Worm (Caenorhabditis elegans) whole organism, late embryonic: ENCODE results near the gene fbxl-3.

ENCODE experiments used
- C38D4.7 ChIP-seq: fragments of 200-800 bp; sonication (Bioruptor generic); optimal IDR thresholded peaks from 2 replicates; lab custom pipeline; 2018; ENCODE audit warnings: mild to moderate bottlenecking, missing genetic modification characterization, moderate library complexity, missing compliant biosample characterization
- F13H6.1 ChIP-seq: sonication (generic microtip); optimal IDR thresholded peaks from 2 replicates; lab custom pipeline; 2016; ENCODE audit warnings: missing genetic modification characterization, missing compliant biosample characterization
- K02D7.2 ChIP-seq: sonication (generic microtip); optimal IDR thresholded peaks from 2 replicates; lab custom pipeline; 2017; ENCODE audit warnings: mild to moderate bottlenecking, missing genetic modification characterization, missing compliant biosample characterization
- K09A11.1 ChIP-seq: sonication (generic microtip); optimal IDR thresholded peaks from 2 replicates; lab custom pipeline; 2017; ENCODE audit warnings: antibody characterized with exemption, mild to moderate bottlenecking, missing genetic modification characterization, missing compliant biosample characterization; ENCODE audit not compliant: insufficient read depth
- ama-1 ChIP-seq: fragments of 150-350 bp; optimal IDR thresholded peaks from 2 replicates; lab custom pipeline; 2014
- ceh-14 ChIP-seq: sonication (generic microtip); optimal IDR thresholded peaks from 2 replicates; lab custom pipeline; 2016; ENCODE audit warnings: missing genotype, missing genetic modification characterization, missing compliant biosample characterization
- ceh-18 ChIP-seq: sonication (generic microtip); optimal IDR thresholded peaks from 2 replicates; lab custom pipeline; 2016; ENCODE audit warnings: missing genetic modification characterization, missing compliant biosample characterization
- ceh-19 ChIP-seq: fragments of 200-800 bp; sonication (Bioruptor generic); optimal IDR thresholded peaks from 2 replicates; lab custom pipeline; 2018; ENCODE audit warnings: mild to moderate bottlenecking, missing genetic modification characterization, missing compliant biosample characterization
- ceh-2 ChIP-seq: sonication (generic microtip); optimal IDR thresholded peaks from 2 replicates; lab custom pipeline; 2016; ENCODE audit warnings: missing genotype, missing genetic modification characterization, missing compliant biosample characterization
- ceh-22 ChIP-seq: sonication (generic microtip); optimal IDR thresholded peaks from 2 replicates; lab custom pipeline; 2017; ENCODE audit warnings: missing biosample characterization, missing genetic modification characterization
- ceh-24 ChIP-seq: sonication (generic microtip); optimal IDR thresholded peaks from 2 replicates; lab custom pipeline; 2016; ENCODE audit warnings: mild to moderate bottlenecking, missing genetic modification characterization, missing compliant biosample characterization
- ceh-30 ChIP-seq: fragments of 150-350 bp; optimal IDR thresholded peaks from 2 replicates; lab custom pipeline; 2014; ENCODE audit warnings: missing biosample characterization, missing genetic modification characterization
- ceh-31 ChIP-seq: sonication (generic microtip); optimal IDR thresholded peaks from 2 replicates; lab custom pipeline; 2016; ENCODE audit warnings: missing genetic modification characterization, missing compliant biosample characterization
- ceh-34 ChIP-seq: sonication (generic microtip); optimal IDR thresholded peaks from 2 replicates; lab custom pipeline; 2016; ENCODE audit warnings: mild to moderate bottlenecking, missing genetic modification characterization, missing compliant biosample characterization
- ceh-45 ChIP-seq: fragments of 200-800 bp; sonication (Bioruptor generic); IDR thresholded peaks from 2 replicates; pipeline ENCODE4 v1.3.6; 2022; ENCODE audit warnings: missing genetic modification reagents, missing genetic modification characterization, missing compliant biosample characterization
- ceh-6 ChIP-seq: fragments of 200-800 bp; sonication (Bioruptor generic); optimal IDR thresholded peaks from 2 replicates; lab custom pipeline; 2018; ENCODE audit warnings: mild to moderate bottlenecking, missing genetic modification characterization, missing compliant biosample characterization
- ceh-9 ChIP-seq: sonication (generic microtip); optimal IDR thresholded peaks from 2 replicates; lab custom pipeline; 2016; ENCODE audit warnings: mild to moderate bottlenecking, missing genetic modification characterization, inconsistent platforms, missing compliant biosample characterization
- che-1 ChIP-seq: sonication (generic microtip); optimal IDR thresholded peaks from 2 replicates; lab custom pipeline; 2016; ENCODE audit warnings: mild to moderate bottlenecking, missing genetic modification characterization, missing compliant biosample characterization
- dmd-4 ChIP-seq: sonication (generic microtip); optimal IDR thresholded peaks from 2 replicates; lab custom pipeline; 2016; ENCODE audit warnings: borderline replicate concordance, missing genetic modification characterization, missing compliant biosample characterization
- dve-1 ChIP-seq: sonication (generic microtip); optimal IDR thresholded peaks from 2 replicates; lab custom pipeline; 2017; ENCODE audit warnings: antibody characterized with exemption, mild to moderate bottlenecking, missing genetic modification characterization, missing compliant biosample characterization
- elt-2 ChIP-seq: sonication (generic microtip); optimal IDR thresholded peaks from 2 replicates; lab custom pipeline; 2016; ENCODE audit warnings: missing genetic modification reagents, missing genetic modification characterization, missing compliant biosample characterization
- elt-4 ChIP-seq: sonication (generic microtip); optimal IDR thresholded peaks from 2 replicates; lab custom pipeline; 2016; ENCODE audit warnings: missing genetic modification characterization, missing compliant biosample characterization
- ets-4 ChIP-seq: sonication (generic microtip); optimal IDR thresholded peaks from 2 replicates; lab custom pipeline; 2016; ENCODE audit warnings: missing genetic modification characterization, missing compliant biosample characterization
- fkh-10 ChIP-seq: fragments of 150-350 bp; optimal IDR thresholded peaks from 2 replicates; lab custom pipeline; 2014; ENCODE audit warnings: missing biosample characterization, missing genetic modification reagents, missing genetic modification characterization
- hlh-13 ChIP-seq: fragments of 200-800 bp; sonication (Bioruptor generic); optimal IDR thresholded peaks from 2 replicates; lab custom pipeline; 2018; ENCODE audit warnings: mild to moderate bottlenecking, missing genetic modification characterization, missing compliant biosample characterization
- hlh-15 ChIP-seq: sonication (generic microtip); optimal IDR thresholded peaks from 2 replicates; lab custom pipeline; 2016; ENCODE audit warnings: missing genetic modification characterization, missing compliant biosample characterization
- hlh-30 ChIP-seq: sonication (generic microtip); optimal IDR thresholded peaks from 2 replicates; lab custom pipeline; 2017; ENCODE audit warnings: antibody characterized with exemption, missing genetic modification characterization, missing compliant biosample characterization; ENCODE audit not compliant: insufficient read depth
- hlh-6 ChIP-seq: sonication (generic microtip); optimal IDR thresholded peaks from 2 replicates; lab custom pipeline; 2016; ENCODE audit warnings: missing genotype, missing genetic modification characterization, missing compliant biosample characterization
- lim-6 ChIP-seq: sonication (generic microtip); optimal IDR thresholded peaks from 2 replicates; lab custom pipeline; 2016; ENCODE audit warnings: missing genetic modification characterization, missing compliant biosample characterization
- lin-11 ChIP-seq: fragments of 200-800 bp; sonication (Bioruptor generic); optimal IDR thresholded peaks from 2 replicates; lab custom pipeline; 2018; ENCODE audit warnings: mild to moderate bottlenecking, missing genetic modification characterization, missing compliant biosample characterization
- mec-3 ChIP-seq: sonication (generic microtip); optimal IDR thresholded peaks from 2 replicates; lab custom pipeline; 2016; ENCODE audit warnings: borderline replicate concordance, missing genetic modification characterization, missing compliant biosample characterization
- nfya-1 ChIP-seq: sonication (generic microtip); optimal IDR thresholded peaks from 2 replicates; lab custom pipeline; 2017; ENCODE audit warnings: missing genetic modification characterization, mild to moderate bottlenecking, missing compliant biosample characterization, antibody characterized with exemption, moderate library complexity
- nhr-11 ChIP-seq: fragments of 150-350 bp; optimal IDR thresholded peaks from 2 replicates; lab custom pipeline; 2014; ENCODE audit warnings: missing biosample characterization, missing genetic modification characterization
- nhr-232 ChIP-seq: sonication (generic microtip); optimal IDR thresholded peaks from 2 replicates; lab custom pipeline; 2016; ENCODE audit warnings: missing genetic modification characterization, missing compliant biosample characterization
- npax-4 ChIP-seq: sonication (generic microtip); optimal IDR thresholded peaks from 2 replicates; lab custom pipeline; 2016; ENCODE audit warnings: missing genetic modification characterization, missing compliant biosample characterization
- odd-2 ChIP-seq: sonication (generic microtip); optimal IDR thresholded peaks from 2 replicates; lab custom pipeline; 2017; ENCODE audit warnings: antibody characterized with exemption, mild to moderate bottlenecking, missing genetic modification characterization, missing compliant biosample characterization
- pag-3 ChIP-seq: sonication (generic microtip); optimal IDR thresholded peaks from 2 replicates; lab custom pipeline; 2016; ENCODE audit warnings: missing compliant biosample characterization, missing genetic modification characterization, borderline replicate concordance
- pax-1 ChIP-seq: fragments of 150-350 bp; optimal IDR thresholded peaks from 2 replicates; lab custom pipeline; 2014; ENCODE audit warnings: missing biosample characterization, missing genetic modification characterization
- pha-2 ChIP-seq: sonication (generic microtip); optimal IDR thresholded peaks from 2 replicates; lab custom pipeline; 2017; ENCODE audit warnings: mild to moderate bottlenecking, missing genetic modification characterization, missing compliant biosample characterization
- pha-4 ChIP-seq: fragments of 150-350 bp; optimal IDR thresholded peaks from 2 replicates; lab custom pipeline; 2018; ENCODE audit warnings: missing biosample characterization, missing genetic modification reagents, missing genetic modification characterization
- pros-1 ChIP-seq: fragments of 150-350 bp; optimal IDR thresholded peaks from 2 replicates; lab custom pipeline; 2014; ENCODE audit warnings: missing biosample characterization, missing genetic modification reagents, missing genetic modification characterization
- ref-2 ChIP-seq: sonication (generic microtip); optimal IDR thresholded peaks from 2 replicates; lab custom pipeline; 2016; ENCODE audit warnings: missing genetic modification characterization, missing compliant biosample characterization
- rnt-1 ChIP-seq: sonication (generic microtip); optimal IDR thresholded peaks from 2 replicates; lab custom pipeline; 2016; ENCODE audit warnings: missing genetic modification characterization, missing compliant biosample characterization
- sox-2 ChIP-seq: fragments of 200-800 bp; sonication (Bioruptor generic); IDR thresholded peaks from 2 replicates; pipeline ENCODE4 v1.3.6; 2022; ENCODE audit warnings: missing genetic modification reagents, missing genetic modification characterization, missing compliant biosample characterization
- sox-4 ChIP-seq: sonication (generic microtip); optimal IDR thresholded peaks from 2 replicates; lab custom pipeline; 2017; ENCODE audit warnings: mild to moderate bottlenecking, missing genetic modification characterization, inconsistent platforms, missing compliant biosample characterization
- syd-9 ChIP-seq: sonication (generic microtip); optimal IDR thresholded peaks from 2 replicates; lab custom pipeline; 2016; ENCODE audit warnings: mild to moderate bottlenecking, missing genetic modification characterization, moderate library complexity, missing compliant biosample characterization
- tbx-2 ChIP-seq: sonication (generic microtip); optimal IDR thresholded peaks from 2 replicates; lab custom pipeline; 2016; ENCODE audit warnings: missing genetic modification characterization, missing compliant biosample characterization
- ttx-3 ChIP-seq: sonication (generic microtip); optimal IDR thresholded peaks from 2 replicates; lab custom pipeline; 2016; ENCODE audit warnings: missing genetic modification reagents, missing genetic modification characterization, missing compliant biosample characterization
- unc-42 ChIP-seq: sonication (generic microtip); optimal IDR thresholded peaks from 2 replicates; lab custom pipeline; 2016; ENCODE audit warnings: missing genotype, missing genetic modification characterization, missing compliant biosample characterization
- unc-86 ChIP-seq: sonication (generic microtip); optimal IDR thresholded peaks from 2 replicates; lab custom pipeline; 2016; ENCODE audit warnings: missing genetic modification characterization, missing compliant biosample characterization
- zip-5 ChIP-seq: sonication (generic microtip); optimal IDR thresholded peaks from 2 replicates; lab custom pipeline; 2016; ENCODE audit warnings: missing genetic modification characterization, missing compliant biosample characterization

Gene fbxl-3

ce11 chrII:5407548-5407947, 8.8 kb upstream of the fbxl-3 start, which contains the start of gene clec-141:
TSS of gene clec-141 (minus strand) at chrII:5407648.
- TF ChIP-seq nhr-11 (tag; lab: Kevin White, UChicago) (no peak), ceh-6 (GFP tag; lab: Kevin White, UChicago) (no peak), elt-4 (tag; lab: Kevin White, UChicago) (no peak), K02D7.2 (tag; lab: Kevin White, UChicago) (no peak), hlh-6 (tag; lab: Kevin White, UChicago) (no peak), ceh-14 (tag; lab: Kevin White, UChicago) (no peak), dmd-4 (tag; lab: Kevin White, UChicago) (no peak), tbx-2 (tag; lab: Kevin White, UChicago) (no peak), rnt-1 (tag; lab: Kevin White, UChicago) (no peak), odd-2 (no peak), ceh-2 (tag; lab: Kevin White, UChicago) (no peak), ama-1 (lab: Kevin White, UChicago) (no peak), K09A11.1 (tag; lab: Kevin White, UChicago) (no peak), pax-1 (no peak), lin-11 (tag; lab: Kevin White, UChicago) (no peak), C38D4.7 (no peak), hlh-15 (no peak)

ce11 chrII:5399201-5399600, 499 bp upstream of the fbxl-3 start, which contains the start of gene mog-5:
TSS of gene mog-5 (plus strand) at chrII:5399538.
- TF ChIP-seq zip-5 (tag; lab: Kevin White, UChicago) (peak; percentile 13), hlh-13 (GFP tag; lab: Kevin White, UChicago) (no peak), ceh-24 (no peak), dve-1 (tag; lab: Kevin White, UChicago) (no peak), ceh-30 (no peak), npax-4 (tag; lab: Kevin White, UChicago) (no peak), sox-4 (tag; lab: Kevin White, UChicago) (peak; percentile 55), elt-2 (tag; lab: Kevin White, UChicago) (no peak), syd-9 (no peak), ets-4 (tag; lab: Kevin White, UChicago) (no peak), mec-3 (tag; lab: Kevin White, UChicago) (no peak), ceh-22 (tag; lab: Kevin White, UChicago) (no peak), ceh-34 (no peak), ttx-3 (tag; lab: Kevin White, UChicago) (peak; percentile 69), ceh-45 (GFP tag; lab: Robert Waterston, UW) (no peak), nfya-1 (tag; lab: Kevin White, UChicago) (peak; percentile 32), dmd-4 (tag; lab: Kevin White, UChicago) (no peak), lin-11 (tag; lab: Kevin White, UChicago) (peak; percentile 36), hlh-30 (tag; lab: Kevin White, UChicago) (no peak), pha-2 (tag; lab: Kevin White, UChicago) (peak; percentile 32), ceh-19 (no peak), sox-2 (no peak; the same call in 1 of the 2 replicates), K09A11.1 (tag; lab: Kevin White, UChicago) (peak; percentile 82), nhr-11 (tag; lab: Kevin White, UChicago) (no peak), pag-3 (tag; lab: Kevin White, UChicago) (no peak), unc-42 (tag; lab: Kevin White, UChicago) (peak; percentile 65), odd-2 (peak; percentile 64), pros-1 (no peak), unc-86 (tag; lab: Kevin White, UChicago) (peak; percentile 26), ceh-9 (tag; lab: Kevin White, UChicago) (no peak), ceh-31 (tag; lab: Kevin White, UChicago) (peak; percentile 11), F13H6.1 (tag; lab: Kevin White, UChicago) (peak; percentile 31), pha-4 (no peak), ref-2 (tag; lab: Kevin White, UChicago) (peak; percentile 26), fkh-10 (GFP tag; lab: Kevin White, UChicago) (no peak), lim-6 (no peak), che-1 (tag; lab: Kevin White, UChicago) (peak; percentile 21), nhr-232 (tag; lab: Kevin White, UChicago) (peak; percentile 50), ceh-18 (tag; lab: Kevin White, UChicago) (no peak), hlh-6 (tag; lab: Kevin White, UChicago) (no peak)
